Fruit fly (Drosophila melanogaster) whole organism, prepupa: Measurements from ENCODE around the gene CG10702.

Source experiments
- CG15336 ChIP-seq: fragments of 200-800 bp; sonication (Bioruptor generic); IDR thresholded peaks from 2 replicates; pipeline ENCODE4 v1.3.6; 2022; ENCODE audit warnings: missing biosample characterization, missing genetic modification characterization
- CG16779 ChIP-seq: fragments of 200-800 bp; sonication (Bioruptor generic); optimal IDR thresholded peaks from 3 replicates; lab custom pipeline; 2017; ENCODE audit warnings: missing biosample characterization, mild to moderate bottlenecking, missing genetic modification characterization
- CG6276 ChIP-seq: fragments of 200-800 bp; sonication (Bioruptor generic); optimal IDR thresholded peaks from 2 replicates; lab custom pipeline; 2017; ENCODE audit warnings: missing biosample characterization, mild to moderate bottlenecking, missing genetic modification characterization

DNA sequence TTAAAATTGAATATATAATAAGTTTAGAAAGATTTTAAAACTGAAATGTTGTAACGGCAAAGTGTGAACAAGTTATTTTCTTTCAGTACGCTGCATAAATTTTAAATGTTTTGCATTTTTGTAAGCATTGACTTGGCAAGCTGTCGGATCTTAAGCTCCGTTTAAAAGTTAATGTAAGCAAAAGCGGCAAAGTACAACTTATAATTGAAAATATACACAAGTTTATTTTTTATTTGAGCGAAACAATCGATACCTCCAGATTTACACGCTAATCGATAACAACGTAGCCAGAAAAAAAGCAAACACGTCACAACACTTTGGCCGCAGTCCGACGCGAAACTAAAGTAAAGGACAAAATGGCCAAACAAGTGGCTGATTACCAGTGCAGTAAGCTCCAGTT lies 28.1 kb downstream of the CG10702 start, which contains the start of gene Catsup:
- TF ChIP-seq CG6276 (GFP tag; lab: Kevin White, UChicago) (no peak), CG16779 (tag; lab: Kevin White, UChicago) (no peak), CG15336 (GFP tag; lab: Robert Waterston, UW) (no peak)
